Fruit fly (Drosophila melanogaster): ENCODE data around the gene CG31809.

DNA sequence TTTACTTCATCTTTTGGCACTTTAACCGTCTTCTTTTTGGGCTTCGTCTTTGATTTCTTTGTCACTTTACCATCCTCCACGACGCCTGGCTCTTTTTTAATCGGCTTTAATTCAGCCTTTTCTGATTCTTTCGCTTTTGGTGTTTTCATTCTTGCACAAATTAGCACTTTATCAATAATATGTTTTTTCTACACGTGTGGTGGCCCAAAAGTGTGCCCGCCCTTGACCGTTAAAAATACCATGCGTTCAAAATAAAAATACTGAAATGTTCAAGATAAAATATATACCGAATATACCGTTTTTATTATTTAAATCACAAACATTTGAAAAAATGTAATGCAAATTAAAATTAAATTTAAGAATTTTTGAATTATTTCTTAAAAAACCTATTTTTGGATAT is 43.5 kb upstream of the CG31809 start, which contains the start of gene CG12288:
- no peak for TF ChIP-seq psq (optimal IDR thresholded peaks at IDR 0.05)
- TF ChIP-seq Dll (optimal IDR thresholded peaks at IDR 0.05) = no peak
- no peak for TF ChIP-seq usp (GFP tag; optimal IDR thresholded peaks at IDR 0.05)

Data from whole organism.